Worm (Caenorhabditis elegans): ENCODE results near the gene irg-4.

ce11 chrIV:12451225-12451831 is 15.7 kb downstream of the irg-4 start, which contains the start of gene dpy-26:
- no peak for TF ChIP-seq pha-4 (tag; optimal IDR thresholded peaks at IDR 0.05)
- TF ChIP-seq elt-2 (tag; optimal IDR thresholded peaks at IDR 0.05) = no peak
- TF ChIP-seq nhr-11 (tag; optimal IDR thresholded peaks at IDR 0.05) = no peak
- no peak for TF ChIP-seq eyg-1 (tag; optimal IDR thresholded peaks at IDR 0.05)
- no peak for TF ChIP-seq ceh-22 (tag; optimal IDR thresholded peaks at IDR 0.05)
- TF ChIP-seq ama-1 (optimal IDR thresholded peaks at IDR 0.05) = no peak
- TF ChIP-seq hlh-30 (tag; optimal IDR thresholded peaks at IDR 0.05; ENCODE audit: insufficient read depth) = no peak
- no peak for TF ChIP-seq odd-2 (tag; optimal IDR thresholded peaks at IDR 0.05)
- no peak for TF ChIP-seq Y22D7AL.16 (tag; optimal IDR thresholded peaks at IDR 0.05)
- no peak for TF ChIP-seq ceh-6 (GFP tag; optimal IDR thresholded peaks at IDR 0.05)

Data from whole organism, late embryonic.